Fruit fly (Drosophila melanogaster) whole organism, embryonic: Measurements from ENCODE around the gene mRpS35.

Experiments
- Aef1 ChIP-seq: fragments of 200-800 bp; sonication (Bioruptor generic); IDR thresholded peaks from 3 replicates; pipeline ENCODE4 v1.3.6; 2022; ENCODE audit warnings: missing biosample characterization, missing genetic modification characterization
- Atf-2 ChIP-seq: fragments of 200-800 bp; sonication (Bioruptor generic); optimal IDR thresholded peaks from 2 replicates; lab custom pipeline; 2016; ENCODE audit warnings: missing biosample characterization, missing genetic modification characterization
- Atf3 ChIP-seq: fragments of 200-800 bp; sonication (Bioruptor generic); optimal IDR thresholded peaks from 3 replicates; lab custom pipeline; 2016; ENCODE audit warnings: missing biosample characterization, missing genetic modification characterization
- CG12299 ChIP-seq: fragments of 200-800 bp; sonication (Bioruptor generic); optimal IDR thresholded peaks from 2 replicates; lab custom pipeline; 2018; ENCODE audit warnings: missing biosample characterization, mild to moderate bottlenecking, missing genetic modification characterization
- CG12769 ChIP-seq: fragments of 200-800 bp; sonication (Bioruptor generic); optimal IDR thresholded peaks from 2 replicates; lab custom pipeline; 2019; ENCODE audit warnings: missing biosample characterization, mild to moderate bottlenecking, missing genetic modification characterization, moderate library complexity
- CG13287 ChIP-seq: fragments of 200-800 bp; sonication (Bioruptor generic); IDR thresholded peaks from 2 replicates; pipeline ENCODE4 v1.3.6; 2022; ENCODE audit warnings: missing biosample characterization, missing genetic modification characterization; ENCODE audit not compliant: partially characterized antibody
- CG13424 ChIP-seq: fragments of 200-800 bp; sonication (Bioruptor generic); optimal IDR thresholded peaks from 2 replicates; lab custom pipeline; 2019; ENCODE audit warnings: missing biosample characterization, mild to moderate bottlenecking, missing genetic modification characterization, moderate library complexity
- CG15514 ChIP-seq: fragments of 200-800 bp; sonication (Bioruptor generic); optimal IDR thresholded peaks from 3 replicates; lab custom pipeline; 2017; ENCODE audit warnings: missing biosample characterization, missing genetic modification characterization, mild to moderate bottlenecking, moderate library complexity, missing genetic modification reagents
- CG15601 ChIP-seq: fragments of 200-800 bp; sonication (Bioruptor generic); optimal IDR thresholded peaks from 3 replicates; lab custom pipeline; 2019; ENCODE audit warnings: missing biosample characterization, mild to moderate bottlenecking, missing genetic modification characterization, moderate library complexity
- CG18476 ChIP-seq: fragments of 200-800 bp; sonication (Bioruptor generic); optimal IDR thresholded peaks from 2 replicates; lab custom pipeline; 2016; ENCODE audit warnings: missing biosample characterization, mild to moderate bottlenecking, missing genetic modification characterization
- CG2712 ChIP-seq: fragments of 200-800 bp; optimal IDR thresholded peaks from 3 replicates; lab custom pipeline; 2019; ENCODE audit warnings: missing biosample characterization, mild to moderate bottlenecking, missing genetic modification characterization, moderate library complexity
- CG3163 ChIP-seq: fragments of 200-800 bp; sonication (Bioruptor generic); optimal IDR thresholded peaks from 3 replicates; lab custom pipeline; 2016; ENCODE audit warnings: missing biosample characterization, missing genetic modification characterization
- CG34224 ChIP-seq: fragments of 200-800 bp; sonication (Bioruptor generic); IDR thresholded peaks from 3 replicates; pipeline ENCODE4 v1.3.6; 2022; ENCODE audit warnings: missing biosample characterization, missing genetic modification characterization; ENCODE audit not compliant: partially characterized antibody
- CG42726 ChIP-seq: fragments of 200-800 bp; sonication (Bioruptor generic); IDR thresholded peaks from 2 replicates; pipeline ENCODE4 v1.3.6; 2022; ENCODE audit warnings: missing biosample characterization, missing genetic modification characterization; ENCODE audit not compliant: partially characterized antibody
- CG4328 ChIP-seq: fragments of 200-800 bp; sonication (Bioruptor generic); optimal IDR thresholded peaks from 3 replicates; lab custom pipeline; 2017; ENCODE audit warnings: missing biosample characterization, missing genetic modification reagents, missing genetic modification characterization
- CG5245 ChIP-seq: fragments of 200-800 bp; sonication (Bioruptor generic); optimal IDR thresholded peaks from 3 replicates; lab custom pipeline; 2016; ENCODE audit warnings: missing biosample characterization, missing genetic modification characterization
- CG6175 ChIP-seq: fragments of 200-800 bp; sonication (Bioruptor generic); IDR thresholded peaks from 3 replicates; pipeline ENCODE4 v1.3.6; 2022; ENCODE audit warnings: missing biosample characterization, missing genetic modification characterization
- CG7556 ChIP-seq: fragments of 200-800 bp; sonication (Bioruptor generic); optimal IDR thresholded peaks from 2 replicates; lab custom pipeline; 2017; ENCODE audit warnings: missing biosample characterization, mild to moderate bottlenecking, missing genetic modification characterization
- D ChIP-seq, 2 experiments: fragments of 200-800 bp in 1 of 2; fragments of >200 bp in 1 of 2; sonication (Bioruptor generic) in 1 of 2; optimal IDR thresholded peaks; 2 replicates in 1 of 2; 3 replicates in 1 of 2; lab custom pipeline; 2017; ENCODE audit warnings: mild to moderate bottlenecking in 1 of 2, missing biosample characterization in 1 of 2, missing genetic modification characterization in 1 of 2, missing genetic modification reagents in 1 of 2
- Fer1 ChIP-seq: fragments of 200-800 bp; sonication (Bioruptor generic); optimal IDR thresholded peaks from 2 replicates; lab custom pipeline; 2017; ENCODE audit warnings: missing biosample characterization, mild to moderate bottlenecking, missing genetic modification characterization
- Gug ChIP-seq: fragments of 200-800 bp; sonication (Bioruptor generic); IDR thresholded peaks from 4 replicates; pipeline ENCODE4 v1.3.6; 2022; ENCODE audit warnings: missing biosample characterization, missing genetic modification characterization
- HHEX ChIP-seq: fragments of 200-800 bp; sonication (Bioruptor generic); optimal IDR thresholded peaks from 3 replicates; lab custom pipeline; 2017; ENCODE audit warnings: missing biosample characterization, mild to moderate bottlenecking, missing genetic modification characterization, missing genetic modification reagents
- HmgD ChIP-seq: fragments of 200-800 bp; sonication (Bioruptor generic); optimal IDR thresholded peaks from 3 replicates; lab custom pipeline; 2016; ENCODE audit warnings: missing biosample characterization, missing genetic modification characterization
- Hr51 ChIP-seq, 2 experiments: fragments of 200-800 bp; sonication (Bioruptor generic); optimal IDR thresholded peaks; 2 replicates in 1 of 2; 3 replicates in 1 of 2; lab custom pipeline; 2016 to 2018; ENCODE audit warnings: missing biosample characterization in 2 of 2, missing genetic modification characterization in 2 of 2, mild to moderate bottlenecking in 1 of 2, moderate library complexity in 1 of 2
- Lim3 ChIP-seq: fragments of 200-800 bp; sonication (Bioruptor generic); IDR thresholded peaks from 2 replicates; pipeline ENCODE4 v1.3.6; 2022; ENCODE audit warnings: missing biosample characterization, missing genetic modification characterization
- Max ChIP-seq: fragments of 200-800 bp; sonication (Bioruptor generic); optimal IDR thresholded peaks from 2 replicates; lab custom pipeline; 2016; ENCODE audit warnings: missing biosample characterization, mild to moderate bottlenecking, missing genetic modification characterization
- Scr ChIP-seq: fragments of 200-800 bp; sonication (Bioruptor generic); IDR thresholded peaks from 2 replicates; pipeline ENCODE4 v1.3.6; 2022; ENCODE audit warnings: missing biosample characterization, missing genetic modification characterization; ENCODE audit not compliant: partially characterized antibody
- Sin3A ChIP-seq: fragments of >200 bp; optimal IDR thresholded peaks from 2 replicates; lab custom pipeline; 2018
- Sox102F ChIP-seq: fragments of 200-800 bp; sonication (Bioruptor generic); optimal IDR thresholded peaks from 2 replicates; lab custom pipeline; 2018; ENCODE audit warnings: missing biosample characterization, mild to moderate bottlenecking, missing genetic modification characterization, moderate library complexity
- bigmax ChIP-seq: fragments of 200-800 bp; sonication (Bioruptor generic); optimal IDR thresholded peaks from 2 replicates; lab custom pipeline; 2018; ENCODE audit warnings: missing biosample characterization, mild to moderate bottlenecking, missing genetic modification characterization
- chm ChIP-seq: fragments of 200-800 bp; sonication (Bioruptor generic); IDR thresholded peaks from 2 replicates; pipeline ENCODE4 v1.3.6; 2022; ENCODE audit warnings: missing biosample characterization, missing genetic modification characterization
- corto ChIP-seq: fragments of 200-800 bp; sonication (Bioruptor generic); optimal IDR thresholded peaks from 2 replicates; lab custom pipeline; 2016; ENCODE audit warnings: missing biosample characterization, mild to moderate bottlenecking, missing genetic modification characterization, moderate library complexity
- danr ChIP-seq: fragments of 200-800 bp; sonication (Bioruptor generic); IDR thresholded peaks from 2 replicates; pipeline ENCODE4 v1.3.6; 2022; ENCODE audit warnings: missing biosample characterization, missing genetic modification characterization
- disco-r ChIP-seq: fragments of 200-800 bp; sonication (Bioruptor generic); optimal IDR thresholded peaks from 2 replicates; lab custom pipeline; 2016; ENCODE audit warnings: missing biosample characterization, missing genetic modification characterization
- exex ChIP-seq: fragments of 200-800 bp; sonication (Bioruptor generic); optimal IDR thresholded peaks from 4 replicates; lab custom pipeline; 2018; ENCODE audit warnings: missing biosample characterization, mild to moderate bottlenecking, missing genetic modification characterization, moderate library complexity
- ham ChIP-seq: fragments of 200-800 bp; sonication (Bioruptor generic); IDR thresholded peaks from 2 replicates; pipeline ENCODE4 v1.3.6; 2022; ENCODE audit warnings: missing biosample characterization, missing genetic modification characterization
- mam ChIP-seq: fragments of 200-800 bp; sonication (Bioruptor generic); optimal IDR thresholded peaks from 3 replicates; lab custom pipeline; 2016; ENCODE audit warnings: missing biosample characterization, missing genetic modification characterization
- nom ChIP-seq: fragments of 200-800 bp; sonication (Bioruptor generic); optimal IDR thresholded peaks from 2 replicates; lab custom pipeline; 2017; ENCODE audit warnings: missing biosample characterization, missing genetic modification characterization, mild to moderate bottlenecking, moderate library complexity, missing genetic modification reagents
- org-1 ChIP-seq: fragments of 200-800 bp; sonication (Bioruptor generic); optimal IDR thresholded peaks from 2 replicates; lab custom pipeline; 2017; ENCODE audit warnings: missing biosample characterization, missing genetic modification characterization
- pros ChIP-seq: fragments of 200-800 bp; sonication (Bioruptor generic); optimal IDR thresholded peaks from 3 replicates; lab custom pipeline; 2019; ENCODE audit warnings: missing biosample characterization, mild to moderate bottlenecking, missing genetic modification characterization, moderate library complexity
- sens ChIP-seq: fragments of 200-800 bp; sonication (Bioruptor generic); peaks from one replicate; lab custom pipeline; 2016; ENCODE audit warnings: missing biosample characterization, missing genetic modification characterization
- shn ChIP-seq: fragments of 200-800 bp; sonication (Bioruptor generic); optimal IDR thresholded peaks from 3 replicates; lab custom pipeline; 2016; ENCODE audit warnings: missing biosample characterization, missing genetic modification characterization
- sqz ChIP-seq: fragments of 200-800 bp; sonication (Bioruptor generic); optimal IDR thresholded peaks from 3 replicates; lab custom pipeline; 2018; ENCODE audit warnings: missing biosample characterization, mild to moderate bottlenecking, missing genetic modification characterization
- ttk ChIP-seq: fragments of 200-800 bp; sonication (Bioruptor generic); IDR thresholded peaks from 2 replicates; pipeline ENCODE4 v2.1.2; 2022; ENCODE audit warnings: missing biosample characterization, missing genetic modification characterization
- tup ChIP-seq: fragments of 200-800 bp; sonication (Bioruptor generic); optimal IDR thresholded peaks from 2 replicates; lab custom pipeline; 2016; ENCODE audit warnings: missing biosample characterization, mild to moderate bottlenecking, missing genetic modification characterization, moderate library complexity
- usp ChIP-seq: fragments of >200 bp; optimal IDR thresholded peaks from 2 replicates; lab custom pipeline; 2017; ENCODE audit warnings: missing biosample characterization, missing genetic modification characterization
- vvl ChIP-seq: fragments of 200-800 bp; sonication (Bioruptor generic); IDR thresholded peaks from 2 replicates; pipeline ENCODE4 v1.3.6; 2022; ENCODE audit warnings: missing biosample characterization, missing genetic modification characterization
- wor ChIP-seq: fragments of 200-800 bp; sonication (Bioruptor generic); IDR thresholded peaks from 2 replicates; pipeline ENCODE4 v1.3.6; 2022; ENCODE audit warnings: missing biosample characterization, missing genetic modification characterization

The mRpS35 gene

DNA sequence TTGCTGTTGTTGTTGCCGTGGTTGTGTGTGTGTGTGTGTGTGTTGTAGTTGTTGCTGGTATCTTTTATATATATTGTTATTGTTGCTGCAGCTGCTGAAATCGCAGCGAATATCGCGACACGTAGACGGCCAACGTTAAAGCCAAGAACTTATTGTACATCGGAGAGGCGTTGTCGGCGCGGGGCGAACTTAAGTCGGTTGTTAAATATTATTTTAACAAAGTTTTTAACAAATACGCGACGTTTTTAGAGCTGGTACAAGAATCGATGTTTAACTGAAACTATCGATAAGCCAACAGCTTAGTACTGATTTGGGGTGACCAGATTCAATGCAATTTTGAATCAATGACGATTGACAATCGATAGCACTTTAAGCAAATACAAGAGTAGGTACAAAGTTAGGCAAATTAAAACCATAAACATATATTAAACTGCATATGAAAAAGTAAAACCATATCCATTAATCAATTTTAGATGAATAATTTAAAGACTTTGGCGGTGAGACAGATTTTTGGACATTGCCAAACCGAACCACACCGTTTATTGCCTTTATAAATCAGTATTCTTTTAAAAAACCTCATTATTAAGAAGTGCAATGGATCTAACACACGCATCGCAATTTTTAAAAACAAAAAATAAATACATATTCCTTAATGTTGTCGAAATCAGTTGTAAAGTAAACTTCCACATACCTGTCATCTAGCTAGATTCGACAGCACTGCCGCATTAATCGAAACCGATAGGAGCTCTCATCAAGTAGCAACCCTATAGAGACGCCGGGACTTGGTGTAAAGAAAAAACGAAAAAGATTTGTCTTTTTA, 14.2 kb upstream of the mRpS35 start, which contains the start of the genes Mrtf and Non2 (continued):
- TF ChIP-seq CG12299 (tag; lab: Kevin White, UChicago): no peak
- peak; percentile 84 for TF ChIP-seq Scr (GFP tag; lab: Robert Waterston, UW)
- peak; percentile 26 for TF ChIP-seq Fer1 (GFP tag; lab: Kevin White, UChicago)
- no peak for TF ChIP-seq sqz
- TF ChIP-seq CG5245 (GFP tag; lab: Kevin White, UChicago): peak; percentile 7
- TF ChIP-seq pros: no peak
- peak; percentile 57; the same call in 2 of the 3 replicates for TF ChIP-seq Aef1 (GFP tag; lab: Robert Waterston, UW)
- peak; percentile 35; the same call in 1 of the 2 replicates for TF ChIP-seq chm
- TF ChIP-seq ham (GFP tag; lab: Robert Waterston, UW): no peak
- peak; percentile 44 for TF ChIP-seq CG18476
- TF ChIP-seq CG13287 (GFP tag; lab: Robert Waterston, UW): peak; percentile 82
- TF ChIP-seq shn (GFP tag; lab: Kevin White, UChicago): peak; percentile 65
- peak; percentile 73 for TF ChIP-seq CG2712 (tag; lab: Kevin White, UChicago)
- TF ChIP-seq CG42726 (GFP tag; lab: Robert Waterston, UW): no peak
- peak; percentile 5 for TF ChIP-seq CG3163 (GFP tag; lab: Kevin White, UChicago)
- peak; percentile 62; the same call in 3 of the 4 replicates for TF ChIP-seq Gug (GFP tag; lab: Robert Waterston, UW)
- TF ChIP-seq mam (GFP tag; lab: Kevin White, UChicago): peak; percentile 72
- TF ChIP-seq CG34224 (GFP tag; lab: Robert Waterston, UW): peak; percentile 70
- peak; percentile 54 for TF ChIP-seq CG15514 (GFP tag; lab: Kevin White, UChicago)
- no peak for TF ChIP-seq wor (GFP tag; lab: Robert Waterston, UW)
- no peak for TF ChIP-seq D (optimal IDR thresholded peaks at IDR 0.05; lab: Kevin White, UChicago)
- TF ChIP-seq D (GFP tag; optimal IDR thresholded peaks at IDR 0.05; lab: Kevin White, UChicago): peak; percentile 26
- peak; percentile 35 for TF ChIP-seq CG4328 (GFP tag; lab: Kevin White, UChicago)
- no peak for TF ChIP-seq bigmax (GFP tag; lab: Kevin White, UChicago)
- TF ChIP-seq Atf-2: peak; percentile 52
- peak; percentile 41 for TF ChIP-seq Sox102F
- TF ChIP-seq exex (tag; lab: Kevin White, UChicago): peak; percentile 30
- peak; percentile 59 for TF ChIP-seq Atf3 (GFP tag; lab: Kevin White, UChicago)
- TF ChIP-seq sens (GFP tag; lab: Kevin White, UChicago): peak; percentile 90
- TF ChIP-seq nom: no peak
- peak; percentile 49 to 57 for TF ChIP-seq Hr51 (GFP tag; optimal IDR thresholded peaks at IDR 0.05; lab: Kevin White, UChicago)
- TF ChIP-seq ttk (GFP tag; lab: Robert Waterston, UW): peak; percentile 52
- peak; percentile 42 for TF ChIP-seq disco-r (GFP tag; lab: Kevin White, UChicago)
- no peak for TF ChIP-seq usp (GFP tag; lab: Kevin White, UChicago)
- peak; percentile 25 for TF ChIP-seq Max
- TF ChIP-seq org-1: no peak
- no peak for TF ChIP-seq HmgD
- no peak for TF ChIP-seq CG6175 (GFP tag; lab: Robert Waterston, UW)
- TF ChIP-seq corto (GFP tag; lab: Kevin White, UChicago): no peak
- TF ChIP-seq danr (GFP tag; lab: Robert Waterston, UW): no peak
- peak; percentile 42 for TF ChIP-seq Sin3A (lab: Kevin White, UChicago)
- peak; percentile 2 for TF ChIP-seq tup (GFP tag; lab: Kevin White, UChicago)
- no peak for TF ChIP-seq Lim3 (GFP tag; lab: Robert Waterston, UW)
- TF ChIP-seq CG12769 (tag; lab: Kevin White, UChicago): no peak
- TF ChIP-seq CG13424 (tag; lab: Kevin White, UChicago): peak; percentile 72
- TF ChIP-seq CG15601 (tag; lab: Kevin White, UChicago): peak; percentile 32
- peak; percentile 38; the same call in 1 of the 2 replicates for TF ChIP-seq vvl
- peak; percentile 55 for TF ChIP-seq CG7556
- TF ChIP-seq HHEX (GFP tag; lab: Kevin White, UChicago): peak; percentile 15
